Fruit fly (Drosophila melanogaster): Measurements from ENCODE around the gene robo2.

DNA sequence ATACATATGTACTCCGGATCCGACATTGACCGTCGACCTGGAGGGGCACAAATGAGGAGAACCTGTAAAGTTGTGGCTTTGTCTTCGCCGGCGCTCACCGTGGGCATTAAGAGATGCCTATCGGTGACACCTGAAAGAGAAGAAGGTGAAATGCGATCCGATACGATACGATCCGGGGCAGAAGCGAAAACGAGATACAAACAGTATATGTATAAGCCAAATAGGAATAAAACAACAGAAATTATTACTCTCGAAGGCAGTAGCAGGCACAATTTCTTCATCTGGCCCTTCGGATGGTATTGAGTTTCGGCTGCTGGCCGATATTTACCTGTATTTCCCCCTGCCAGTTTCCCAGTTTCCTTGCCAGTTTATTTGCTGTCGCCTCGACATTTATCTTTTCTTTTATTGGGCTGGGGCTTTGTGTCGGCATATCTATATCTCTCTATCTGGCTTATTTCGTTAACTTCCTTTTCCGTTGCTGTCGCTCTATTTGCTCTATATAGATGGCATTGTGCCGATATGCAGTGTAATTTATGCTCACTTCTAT is 43.2 kb upstream of the robo2 start:
- TF ChIP-seq Dll (optimal IDR thresholded peaks at IDR 0.05) (no peak), CG8478 (optimal IDR thresholded peaks at IDR 0.05) (no peak), psq (optimal IDR thresholded peaks at IDR 0.05) (no peak), pan (optimal IDR thresholded peaks at IDR 0.05) (no peak), usp (GFP tag; optimal IDR thresholded peaks at IDR 0.05) (no peak), EcR (GFP tag; optimal IDR thresholded peaks at IDR 0.05) (no peak)

Measured in whole organism.